Fruit fly (Drosophila melanogaster) Kc167 (cell line): ENCODE data around the gene Eig71Ec.

Source experiments
- Myc ChIP-seq: fragments of >200 bp; optimal IDR thresholded peaks from 2 replicates; lab custom pipeline; 2017; ENCODE audit warnings: missing external identifiers
- Sin3A ChIP-seq: fragments of >200 bp; optimal IDR thresholded peaks from 2 replicates; lab custom pipeline; 2018; ENCODE audit warnings: missing external identifiers
- insv ChIP-seq: fragments of >200 bp; optimal IDR thresholded peaks from 3 replicates; lab custom pipeline; 2018; ENCODE audit warnings: missing external identifiers
- psq ChIP-seq: fragments of >200 bp; optimal IDR thresholded peaks from 2 replicates; lab custom pipeline; 2017; ENCODE audit warnings: missing external identifiers

- no peak for TF ChIP-seq insv (lab: Kevin White, UChicago)
- no peak for TF ChIP-seq psq (lab: Kevin White, UChicago)
- TF ChIP-seq Sin3A (lab: Kevin White, UChicago), result no peak
- TF ChIP-seq Myc (lab: Kevin White, UChicago), result no peak
Measured at dm6 chr3L:15647712-15648621, 4.1 kb downstream of the Eig71Ec start, which contains the start of the genes comm3 and CG43083.
